Fruit fly (Drosophila melanogaster) whole organism, embryonic: ENCODE results near the gene Kaz-m1.

ENCODE experiments used
- Bgb ChIP-seq: fragments of 200-800 bp; sonication (Bioruptor generic); IDR thresholded peaks from 2 replicates; pipeline ENCODE4 v1.3.6; 2022; ENCODE audit warnings: missing biosample characterization, missing genetic modification characterization; ENCODE audit not compliant: partially characterized antibody
- BtbVII ChIP-seq: fragments of 200-800 bp; sonication (Bioruptor generic); optimal IDR thresholded peaks from 3 replicates; lab custom pipeline; 2017; ENCODE audit warnings: missing biosample characterization, mild to moderate bottlenecking, missing genetic modification characterization
- Bteb2 ChIP-seq: fragments of 200-800 bp; sonication (Bioruptor generic); optimal IDR thresholded peaks from 2 replicates; lab custom pipeline; 2016; ENCODE audit warnings: missing biosample characterization, missing genetic modification characterization
- C15 ChIP-seq: fragments of 200-800 bp; sonication (Bioruptor generic); IDR thresholded peaks from 3 replicates; pipeline ENCODE4 v1.3.6; 2022; ENCODE audit warnings: missing biosample characterization, missing genetic modification characterization
- CG10209 ChIP-seq: fragments of 200-800 bp; sonication (Bioruptor generic); optimal IDR thresholded peaks from 3 replicates; lab custom pipeline; 2017; ENCODE audit warnings: missing biosample characterization, mild to moderate bottlenecking, missing genetic modification characterization, missing genetic modification reagents
- CG10366 ChIP-seq: fragments of 200-800 bp; sonication (Bioruptor generic); IDR thresholded peaks from 2 replicates; pipeline ENCODE4 v1.3.6; 2022; ENCODE audit warnings: missing biosample characterization, missing genetic modification characterization
- CG10462 ChIP-seq: fragments of 200-800 bp; sonication (Bioruptor generic); optimal IDR thresholded peaks from 2 replicates; lab custom pipeline; 2016; ENCODE audit warnings: missing biosample characterization, missing genetic modification characterization
- CG12236 ChIP-seq: fragments of 200-800 bp; sonication (Bioruptor generic); optimal IDR thresholded peaks from 2 replicates; lab custom pipeline; 2016; ENCODE audit warnings: missing biosample characterization, missing genetic modification characterization
- CG15073 ChIP-seq: fragments of 200-800 bp; sonication (Bioruptor generic); optimal IDR thresholded peaks from 2 replicates; lab custom pipeline; 2016; ENCODE audit warnings: missing biosample characterization, missing genetic modification characterization
- CG1529 ChIP-seq: fragments of 200-800 bp; sonication (Bioruptor generic); optimal IDR thresholded peaks from 3 replicates; lab custom pipeline; 2018; ENCODE audit warnings: missing biosample characterization, missing genetic modification characterization
- CG17612 ChIP-seq: fragments of 200-800 bp; sonication (Bioruptor generic); IDR thresholded peaks from 2 replicates; pipeline ENCODE4 v1.3.6; 2022; ENCODE audit warnings: missing biosample characterization, missing genetic modification characterization
- CG1832 ChIP-seq: fragments of 200-800 bp; sonication (Bioruptor generic); optimal IDR thresholded peaks from 2 replicates; lab custom pipeline; 2017; ENCODE audit warnings: missing biosample characterization, mild to moderate bottlenecking, missing genetic modification characterization, inconsistent platforms
- CG2199 ChIP-seq: fragments of 200-800 bp; sonication (Bioruptor generic); IDR thresholded peaks from 3 replicates; pipeline ENCODE4 v1.3.6; 2022; ENCODE audit warnings: missing biosample characterization, missing genetic modification characterization
- CG30431 ChIP-seq: fragments of 200-800 bp; sonication (Bioruptor generic); optimal IDR thresholded peaks from 2 replicates; lab custom pipeline; 2017; ENCODE audit warnings: missing biosample characterization, missing genetic modification characterization
- CG32532 ChIP-seq: fragments of 200-800 bp; sonication (Bioruptor generic); IDR thresholded peaks from 2 replicates; pipeline ENCODE4 v1.3.6; 2022; ENCODE audit warnings: missing biosample characterization, missing genetic modification characterization
- CG3847 ChIP-seq: fragments of 200-800 bp; sonication (Bioruptor generic); IDR thresholded peaks from 2 replicates; pipeline ENCODE4 v1.3.6; 2022; ENCODE audit warnings: missing biosample characterization, missing genetic modification characterization
- CG4282 ChIP-seq: fragments of 200-800 bp; sonication (Bioruptor generic); optimal IDR thresholded peaks from 2 replicates; lab custom pipeline; 2016; ENCODE audit warnings: missing biosample characterization, missing genetic modification characterization
- CG6813 ChIP-seq: fragments of 200-800 bp; sonication (Bioruptor generic); optimal IDR thresholded peaks from 2 replicates; lab custom pipeline; 2017; ENCODE audit warnings: missing biosample characterization, missing genetic modification characterization, mild to moderate bottlenecking, moderate library complexity, missing genetic modification reagents
- CG7357 ChIP-seq: fragments of 200-800 bp; sonication (Bioruptor generic); IDR thresholded peaks from 3 replicates; pipeline ENCODE4 v1.3.6; 2022; ENCODE audit warnings: missing biosample characterization, missing genetic modification characterization
- D ChIP-seq, 2 experiments: fragments of 200-800 bp in 1 of 2; fragments of >200 bp in 1 of 2; sonication (Bioruptor generic) in 1 of 2; optimal IDR thresholded peaks; 2 replicates in 1 of 2; 3 replicates in 1 of 2; lab custom pipeline; 2017; ENCODE audit warnings: mild to moderate bottlenecking in 1 of 2, missing biosample characterization in 1 of 2, missing genetic modification characterization in 1 of 2, missing genetic modification reagents in 1 of 2
- Doc3 ChIP-seq: fragments of 200-800 bp; sonication (Bioruptor generic); IDR thresholded peaks from 3 replicates; pipeline ENCODE4 v1.3.6; 2022; ENCODE audit warnings: missing biosample characterization, missing genetic modification characterization; ENCODE audit not compliant: partially characterized antibody
- Hsf ChIP-seq: fragments of 200-800 bp; sonication (Bioruptor generic); optimal IDR thresholded peaks from 3 replicates; lab custom pipeline; 2016; ENCODE audit warnings: missing biosample characterization, missing genetic modification characterization
- Max ChIP-seq: fragments of 200-800 bp; sonication (Bioruptor generic); optimal IDR thresholded peaks from 2 replicates; lab custom pipeline; 2016; ENCODE audit warnings: missing biosample characterization, mild to moderate bottlenecking, missing genetic modification characterization
- Opbp ChIP-seq: fragments of 200-800 bp; sonication (Bioruptor generic); IDR thresholded peaks from 3 replicates; pipeline ENCODE4 v1.3.6; 2022; ENCODE audit warnings: missing biosample characterization, missing genetic modification characterization; ENCODE audit not compliant: partially characterized antibody
- Sox102F ChIP-seq: fragments of 200-800 bp; sonication (Bioruptor generic); optimal IDR thresholded peaks from 2 replicates; lab custom pipeline; 2018; ENCODE audit warnings: missing biosample characterization, mild to moderate bottlenecking, missing genetic modification characterization, moderate library complexity
- Tbp ChIP-seq: fragments of >200 bp; optimal IDR thresholded peaks from 2 replicates; lab custom pipeline; 2018; ENCODE audit warnings: missing biosample characterization, missing genetic modification characterization
- Xrp1 ChIP-seq: fragments of 200-800 bp; sonication (Bioruptor generic); IDR thresholded peaks from 2 replicates; pipeline ENCODE4 v1.3.6; 2022; ENCODE audit warnings: missing biosample characterization, missing genetic modification characterization
- ap ChIP-seq: fragments of 200-800 bp; sonication (Bioruptor generic); IDR thresholded peaks from 2 replicates; pipeline ENCODE4 v1.3.6; 2022; ENCODE audit warnings: missing biosample characterization, missing genetic modification characterization
- bcd ChIP-seq: fragments of 200-800 bp; sonication (Bioruptor generic); optimal IDR thresholded peaks from 2 replicates; lab custom pipeline; 2017; ENCODE audit warnings: missing biosample characterization, mild to moderate bottlenecking, missing genetic modification characterization
- chm ChIP-seq: fragments of 200-800 bp; sonication (Bioruptor generic); IDR thresholded peaks from 2 replicates; pipeline ENCODE4 v1.3.6; 2022; ENCODE audit warnings: missing biosample characterization, missing genetic modification characterization
- danr ChIP-seq: fragments of 200-800 bp; sonication (Bioruptor generic); IDR thresholded peaks from 2 replicates; pipeline ENCODE4 v1.3.6; 2022; ENCODE audit warnings: missing biosample characterization, missing genetic modification characterization
- dmrt99B ChIP-seq: fragments of 200-800 bp; sonication (Bioruptor generic); optimal IDR thresholded peaks from 2 replicates; lab custom pipeline; 2018; ENCODE audit warnings: missing biosample characterization, mild to moderate bottlenecking, missing genetic modification characterization, moderate library complexity
- dpn ChIP-seq, 2 experiments: fragments of 200-800 bp; sonication (Bioruptor generic); optimal IDR thresholded peaks; 3 replicates each; lab custom pipeline; 2016; ENCODE audit warnings: missing biosample characterization in 2 of 2, missing genetic modification characterization in 2 of 2
- fd102C ChIP-seq: fragments of 200-800 bp; sonication (Bioruptor generic); optimal IDR thresholded peaks from 2 replicates; lab custom pipeline; 2018; ENCODE audit warnings: missing biosample characterization, mild to moderate bottlenecking, missing genetic modification characterization, moderate library complexity
- fd3F ChIP-seq: fragments of 200-800 bp; sonication (Bioruptor generic); optimal IDR thresholded peaks from 2 replicates; lab custom pipeline; 2018; ENCODE audit warnings: missing biosample characterization, mild to moderate bottlenecking, missing genetic modification characterization, moderate library complexity
- fu2 ChIP-seq: fragments of 200-800 bp; sonication (Bioruptor generic); optimal IDR thresholded peaks from 2 replicates; lab custom pipeline; 2016; ENCODE audit warnings: missing biosample characterization, missing genetic modification characterization
- mirr ChIP-seq: fragments of 200-800 bp; sonication (Bioruptor generic); optimal IDR thresholded peaks from 3 replicates; lab custom pipeline; 2018; ENCODE audit warnings: missing biosample characterization, mild to moderate bottlenecking, missing genetic modification characterization
- ranshi ChIP-seq: fragments of 200-800 bp; sonication (Bioruptor generic); IDR thresholded peaks from 2 replicates; pipeline ENCODE4 v1.3.6; 2022; ENCODE audit warnings: missing biosample characterization, missing genetic modification characterization
- ro ChIP-seq: fragments of 200-800 bp; sonication (Bioruptor generic); IDR thresholded peaks from 2 replicates; pipeline ENCODE4 v1.3.6; 2022; ENCODE audit warnings: missing biosample characterization, missing genetic modification characterization
- sens ChIP-seq: fragments of 200-800 bp; sonication (Bioruptor generic); peaks from one replicate; lab custom pipeline; 2016; ENCODE audit warnings: missing biosample characterization, missing genetic modification characterization
- sens-2 ChIP-seq: fragments of 200-800 bp; sonication (Bioruptor generic); IDR thresholded peaks from 2 replicates; pipeline ENCODE4 v1.3.6; 2022; ENCODE audit warnings: missing biosample characterization, missing genetic modification characterization
- seq ChIP-seq: fragments of 200-800 bp; sonication (Bioruptor generic); IDR thresholded peaks from 2 replicates; pipeline ENCODE4 v1.3.6; 2022; ENCODE audit warnings: missing biosample characterization, missing genetic modification characterization
- sim ChIP-seq: fragments of 200-800 bp; sonication (Bioruptor generic); IDR thresholded peaks from 2 replicates; pipeline ENCODE4 v1.3.6; 2022; ENCODE audit warnings: missing biosample characterization, missing genetic modification characterization
- slbo ChIP-seq: fragments of 200-800 bp; sonication (Bioruptor generic); IDR thresholded peaks from 2 replicates; pipeline ENCODE4 v1.3.6; 2022; ENCODE audit warnings: missing biosample characterization, missing genetic modification characterization
- so ChIP-seq: fragments of 200-800 bp; sonication (Bioruptor generic); IDR thresholded peaks from 3 replicates; pipeline ENCODE4 v1.3.6; 2022; ENCODE audit warnings: missing biosample characterization, missing genetic modification characterization
- ssp ChIP-seq: fragments of 200-800 bp; sonication (Bioruptor generic); IDR thresholded peaks from 2 replicates; pipeline ENCODE4 v1.3.6; 2022; ENCODE audit warnings: missing biosample characterization, missing genetic modification characterization
- tna ChIP-seq: fragments of 200-800 bp; sonication (Bioruptor generic); IDR thresholded peaks from 2 replicates; pipeline ENCODE4 v1.3.6; 2022; ENCODE audit warnings: missing biosample characterization, missing genetic modification characterization; ENCODE audit not compliant: partially characterized antibody
- twi ChIP-seq: fragments of 200-800 bp; optimal IDR thresholded peaks from 2 replicates; lab custom pipeline; 2019; ENCODE audit warnings: missing biosample characterization, mild to moderate bottlenecking, missing genetic modification characterization, moderate library complexity
- zen ChIP-seq: fragments of 200-800 bp; sonication (Bioruptor generic); optimal IDR thresholded peaks from 3 replicates; lab custom pipeline; 2018; ENCODE audit warnings: missing biosample characterization, mild to moderate bottlenecking, missing genetic modification characterization, moderate library complexity
- zf30C ChIP-seq: fragments of 200-800 bp; sonication (Bioruptor generic); optimal IDR thresholded peaks from 3 replicates; lab custom pipeline; 2018; ENCODE audit warnings: missing biosample characterization, mild to moderate bottlenecking, missing genetic modification characterization

Kaz-m1 gene

dm6 chr3R:26059195-26059594, 44.7 kb downstream of the Kaz-m1 start, which contains the start of the genes RpL34a and Trmt61 (continued):
- TF ChIP-seq dmrt99B (peak; percentile 82), CG1529 (peak; percentile 81), CG15073 (GFP tag; lab: Kevin White, UChicago) (no peak), twi (tag; lab: Kevin White, UChicago) (no peak), dpn (GFP tag; optimal IDR thresholded peaks at IDR 0.05; lab: Kevin White, UChicago) (peak; percentile 68 to 85), Xrp1 (GFP tag; lab: Robert Waterston, UW) (peak; percentile 25; the same call in 1 of the 2 replicates), Bteb2 (GFP tag; lab: Kevin White, UChicago) (peak; percentile 79), CG17612 (GFP tag; lab: Robert Waterston, UW) (peak; percentile 57), Hsf (GFP tag; lab: Kevin White, UChicago) (peak; percentile 86), CG1832 (no peak), CG7357 (GFP tag; lab: Robert Waterston, UW) (0 out of 3 replicates have a peak, but pooled peaks have one; percentile 24), seq (GFP tag; lab: Robert Waterston, UW) (no peak; the same call in 1 of the 2 replicates), Tbp (GFP tag; lab: Kevin White, UChicago) (no peak), CG2199 (GFP tag; lab: Robert Waterston, UW) (no peak), CG10366 (GFP tag; lab: Robert Waterston, UW) (peak; percentile 59), CG32532 (GFP tag; lab: Robert Waterston, UW) (peak; percentile 83), ro (GFP tag; lab: Robert Waterston, UW) (no peak), Doc3 (GFP tag; lab: Robert Waterston, UW) (peak; percentile 84; the same call in 2 of the 3 replicates), chm (peak; percentile 72), so (GFP tag; lab: Robert Waterston, UW) (peak; percentile 80), Sox102F (GFP tag; lab: Kevin White, UChicago) (peak; percentile 70), Max (peak; percentile 92), CG6813 (GFP tag; lab: Kevin White, UChicago) (peak; percentile 91), danr (GFP tag; lab: Robert Waterston, UW) (peak; percentile 41; the same call in 1 of the 2 replicates), CG3847 (peak; percentile 68), tna (GFP tag; lab: Robert Waterston, UW) (peak; percentile 36; the same call in 1 of the 2 replicates), CG4282 (GFP tag; lab: Kevin White, UChicago) (no peak), CG30431 (GFP tag; lab: Kevin White, UChicago) (peak; percentile 41), D (optimal IDR thresholded peaks at IDR 0.05; lab: Kevin White, UChicago) (no peak), D (GFP tag; optimal IDR thresholded peaks at IDR 0.05; lab: Kevin White, UChicago) (peak; percentile 85), zf30C (peak; percentile 28), CG10209 (GFP tag; lab: Kevin White, UChicago) (peak; percentile 89), fd102C (GFP tag; lab: Kevin White, UChicago) (peak; percentile 54), BtbVII (GFP tag; lab: Kevin White, UChicago) (peak; percentile 89), bcd (GFP tag; lab: Kevin White, UChicago) (peak; percentile 91), ssp (GFP tag; lab: Robert Waterston, UW) (peak; percentile 60), Bgb (GFP tag; lab: Robert Waterston, UW) (peak; percentile 79), sim (GFP tag; lab: Robert Waterston, UW) (peak; percentile 65; the same call in 1 of the 2 replicates), zen (peak; percentile 85), CG12236 (GFP tag; lab: Kevin White, UChicago) (peak; percentile 64), slbo (GFP tag; lab: Robert Waterston, UW) (peak; percentile 73), sens (GFP tag; lab: Kevin White, UChicago) (peak; percentile 98), C15 (no peak), fd3F (GFP tag; lab: Kevin White, UChicago) (peak; percentile 82), CG10462 (peak; percentile 74), sens-2 (GFP tag; lab: Robert Waterston, UW) (0 out of 2 replicates have a peak, but pooled peaks have one; percentile 25), mirr (GFP tag; lab: Kevin White, UChicago) (peak; percentile 92), fu2 (GFP tag; lab: Kevin White, UChicago) (peak; percentile 60), Opbp (GFP tag; lab: Robert Waterston, UW) (peak; percentile 64; the same call in 2 of the 3 replicates), ranshi (peak; percentile 60; the same call in 1 of the 2 replicates), ap (peak; percentile 55)
